Fruit fly (Drosophila melanogaster): ENCODE data around the gene CG7564.

Gene CG7564

DNA sequence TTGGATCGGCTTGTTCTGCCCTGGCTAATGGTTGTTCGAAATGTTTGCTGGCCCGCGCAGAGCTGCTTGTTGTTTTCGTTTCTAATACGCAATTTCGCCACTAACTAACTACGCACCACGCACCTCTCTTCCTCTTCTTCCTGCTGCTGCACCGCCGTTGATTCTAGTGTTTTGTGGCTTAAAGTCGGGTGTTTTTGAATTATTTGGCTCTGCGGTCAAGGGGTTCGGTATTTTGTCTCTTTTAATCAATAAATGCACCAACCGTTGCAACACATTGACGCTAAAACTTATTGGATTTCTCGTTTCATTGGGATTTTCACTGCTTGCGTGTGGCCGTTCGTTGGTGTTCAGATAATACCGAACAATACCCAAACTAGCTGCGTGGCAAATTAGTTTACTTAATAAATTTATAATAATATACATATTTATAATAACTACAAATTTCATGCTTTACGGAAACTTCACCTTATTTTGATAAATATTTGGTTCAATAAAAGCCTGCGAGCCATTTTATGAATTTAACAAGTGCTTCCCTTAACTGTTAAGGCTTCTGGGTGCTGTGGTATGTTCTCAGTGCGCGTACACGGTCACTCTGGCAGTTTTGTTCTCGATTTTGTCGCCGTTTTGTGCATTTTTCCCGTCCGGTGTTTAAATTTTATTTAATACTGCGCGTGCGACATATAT, 15.6 kb downstream of the CG7564 start, which contains the start of the genes Edc3 and Nedd4:
Gene Edc3 (minus strand): TSS at position 351 of the 684 bp plus-strand sequence.
Gene Nedd4 (plus strand): TSS at position 571 of the 684 bp plus-strand sequence.
- TF ChIP-seq CG8301 (tag; optimal IDR thresholded peaks at IDR 0.05) (no peak), Ets98B (GFP tag; IDR thresholded peaks at IDR 0.05) (no peak), Snoo (tag; optimal IDR thresholded peaks at IDR 0.05) (no peak), CG4496 (GFP tag; IDR thresholded peaks at IDR 0.05) (no peak), CG9948 (tag; optimal IDR thresholded peaks at IDR 0.05) (no peak), CG34367 (tag; optimal IDR thresholded peaks at IDR 0.05) (no peak), fd96Ca (GFP tag; IDR thresholded peaks at IDR 0.05) (no peak), gl (tag; optimal IDR thresholded peaks at IDR 0.05) (no peak), CG15710 (tag; optimal IDR thresholded peaks at IDR 0.05) (no peak)

DNA sequence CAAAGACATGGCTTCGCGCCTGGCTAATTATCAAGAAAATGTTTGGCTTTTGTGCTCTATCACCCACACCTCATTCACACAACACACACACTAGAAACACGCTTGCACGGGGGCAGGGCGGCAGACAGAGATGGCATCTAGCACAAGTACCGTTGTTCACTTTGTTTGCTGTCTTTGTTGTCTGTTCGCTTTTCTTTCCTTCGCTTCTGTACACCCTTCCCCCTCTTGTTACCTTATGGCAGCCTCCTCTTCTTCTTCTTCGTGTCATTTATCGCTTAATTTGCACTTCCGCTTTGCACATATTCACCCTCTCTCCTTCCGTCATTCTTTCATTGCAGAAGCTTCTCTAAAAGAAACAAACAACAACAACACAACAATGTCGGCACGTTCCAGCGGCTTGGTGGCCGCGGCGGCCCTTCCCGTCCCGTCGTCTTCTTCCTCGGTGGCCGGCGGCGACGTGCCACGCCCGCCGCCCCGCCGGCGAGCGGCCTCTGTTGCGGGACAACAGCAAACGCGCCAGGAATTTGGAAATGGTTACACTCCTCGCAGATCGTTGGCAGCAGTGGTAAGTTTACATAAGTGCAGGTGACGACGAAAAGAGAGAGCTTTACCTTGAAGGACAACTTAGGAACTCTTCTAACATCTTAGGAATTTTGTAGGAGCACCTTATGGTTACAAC, 16.5 kb downstream of the CG7564 start:
- no peak for TF ChIP-seq CG15710 (tag; optimal IDR thresholded peaks at IDR 0.05)
- no peak for TF ChIP-seq CG8159 (tag; optimal IDR thresholded peaks at IDR 0.05)
- no peak for TF ChIP-seq Snoo (tag; optimal IDR thresholded peaks at IDR 0.05)
- TF ChIP-seq CG14655 (GFP tag; optimal IDR thresholded peaks at IDR 0.05), result no peak
- TF ChIP-seq EcR (GFP tag; optimal IDR thresholded peaks at IDR 0.05), result peak; percentile 16
- peak; percentile 72 for TF ChIP-seq CG13204 (GFP tag; optimal IDR thresholded peaks at IDR 0.05)
- no peak for TF ChIP-seq Pif1A (GFP tag; optimal IDR thresholded peaks at IDR 0.05)
- TF ChIP-seq rn (GFP tag; IDR thresholded peaks at IDR 0.05), result no peak

DNA sequence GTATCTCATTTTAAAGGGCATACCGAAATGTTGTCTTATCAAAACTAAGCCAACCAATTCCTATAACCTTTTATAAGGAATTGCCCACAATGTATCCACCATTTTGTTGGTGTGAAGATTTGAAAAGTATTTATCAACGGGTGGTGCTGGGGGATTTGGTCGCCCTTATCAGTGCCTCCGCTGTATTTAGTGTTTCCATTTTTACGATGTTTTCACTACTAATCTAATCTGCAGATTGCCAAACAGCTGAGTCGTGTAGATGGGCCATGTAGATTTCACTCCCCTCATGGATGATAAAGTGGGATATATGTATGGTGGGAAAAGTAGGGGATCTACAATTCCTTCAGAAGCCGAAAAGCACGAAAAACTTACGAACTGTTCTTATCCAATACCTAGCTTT, 17.3 kb downstream of the CG7564 start:
- TF ChIP-seq Pif1A (GFP tag; optimal IDR thresholded peaks at IDR 0.05), result no peak
- TF ChIP-seq CG13204 (GFP tag; optimal IDR thresholded peaks at IDR 0.05), result no peak
- TF ChIP-seq CG10348 (GFP tag; IDR thresholded peaks at IDR 0.05), result no peak
- TF ChIP-seq CG14655 (GFP tag; optimal IDR thresholded peaks at IDR 0.05), result no peak
- no peak for TF ChIP-seq CG12605 (GFP tag; IDR thresholded peaks at IDR 0.05)
- TF ChIP-seq CG9948 (tag; optimal IDR thresholded peaks at IDR 0.05), result no peak
- TF ChIP-seq CG15710 (tag; optimal IDR thresholded peaks at IDR 0.05), result no peak
- TF ChIP-seq CG8159 (tag; optimal IDR thresholded peaks at IDR 0.05), result no peak
- no peak for TF ChIP-seq D1 (tag; optimal IDR thresholded peaks at IDR 0.05)
- TF ChIP-seq CG17806 (tag; optimal IDR thresholded peaks at IDR 0.05), result no peak

DNA sequence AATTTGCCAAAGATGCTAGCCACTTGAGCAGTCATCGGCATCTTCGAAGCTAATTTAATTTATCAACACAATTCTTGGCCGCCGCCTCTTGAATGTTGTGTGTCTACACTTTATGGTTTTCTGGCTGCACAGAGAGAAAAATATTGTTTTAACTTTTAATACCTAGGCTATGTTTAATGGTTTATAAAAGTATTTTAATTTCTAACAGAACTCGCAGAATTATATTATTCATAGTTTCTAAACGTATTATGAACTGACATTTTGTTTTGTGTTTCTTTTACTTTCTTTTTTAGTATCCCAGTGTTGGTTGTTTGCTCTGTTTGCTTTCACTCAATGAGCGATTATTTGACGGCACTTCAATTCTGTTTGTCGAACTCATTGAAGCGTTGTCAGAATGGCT, 18.1 kb downstream of the CG7564 start:
- TF ChIP-seq CG8159 (tag; optimal IDR thresholded peaks at IDR 0.05), result no peak
- no peak for TF ChIP-seq CG10348 (GFP tag; IDR thresholded peaks at IDR 0.05)
- no peak for TF ChIP-seq fd96Ca (GFP tag; IDR thresholded peaks at IDR 0.05)
- no peak for TF ChIP-seq CG14655 (GFP tag; optimal IDR thresholded peaks at IDR 0.05)
- TF ChIP-seq CG32121 (GFP tag; IDR thresholded peaks at IDR 0.05), result no peak
- TF ChIP-seq gl (tag; optimal IDR thresholded peaks at IDR 0.05), result no peak

DNA sequence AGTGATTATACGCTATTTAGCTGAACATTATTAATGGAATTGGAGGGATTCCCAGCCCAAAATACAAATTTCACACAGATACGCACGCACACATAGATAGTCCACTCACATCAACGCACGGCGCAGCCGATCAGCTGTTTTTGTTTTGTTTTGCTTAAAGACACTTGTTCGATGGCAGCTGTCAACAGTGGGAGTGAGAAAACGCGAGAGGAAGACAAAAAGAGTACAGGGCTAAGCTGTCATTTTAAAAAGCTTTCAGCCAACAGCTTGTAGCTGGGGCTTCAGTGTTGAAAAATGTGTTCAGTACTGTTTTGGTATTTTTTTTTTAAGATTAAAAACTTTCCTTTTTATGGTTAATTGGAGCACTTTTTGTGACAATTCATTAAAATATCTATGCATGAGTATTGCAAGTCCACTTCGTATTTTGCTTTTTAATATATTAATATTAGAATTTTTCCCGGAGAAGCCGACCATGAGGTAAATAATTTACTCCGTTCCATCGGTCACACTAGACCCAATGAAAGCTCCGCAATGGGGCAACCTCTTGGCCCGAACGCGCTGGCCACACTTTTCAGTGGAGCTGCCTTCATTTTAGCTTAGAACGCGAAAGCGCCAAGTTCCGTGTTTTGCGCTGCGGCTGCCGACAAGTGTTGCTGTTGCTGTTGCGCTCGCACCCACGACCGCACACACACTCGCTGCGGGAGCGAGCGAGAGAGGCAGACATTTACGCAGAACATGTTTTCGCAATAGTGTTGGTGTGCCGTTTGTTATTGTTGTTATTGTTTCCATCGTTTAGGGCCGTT, 19.0 kb downstream of the CG7564 start:
- TF ChIP-seq CG17806 (tag; optimal IDR thresholded peaks at IDR 0.05) (peak; percentile 24), CG15710 (tag; optimal IDR thresholded peaks at IDR 0.05) (peak; percentile 50), CG8159 (tag; optimal IDR thresholded peaks at IDR 0.05) (peak; percentile 36), fd96Ca (GFP tag; IDR thresholded peaks at IDR 0.05) (no peak; the same call in 1 of the 3 replicates), CG13204 (GFP tag; optimal IDR thresholded peaks at IDR 0.05) (peak; percentile 43), Ets98B (GFP tag; IDR thresholded peaks at IDR 0.05) (peak; percentile 35; the same call in 1 of the 2 replicates), EcR (GFP tag; optimal IDR thresholded peaks at IDR 0.05) (peak; percentile 15), CG9948 (tag; optimal IDR thresholded peaks at IDR 0.05) (peak; percentile 23), Snoo (tag; optimal IDR thresholded peaks at IDR 0.05) (peak; percentile 26), CG14655 (GFP tag; optimal IDR thresholded peaks at IDR 0.05) (no peak), Pif1B (GFP tag; optimal IDR thresholded peaks at IDR 0.05) (no peak), CG12605 (GFP tag; IDR thresholded peaks at IDR 0.05) (peak; percentile 86), Pif1A (GFP tag; optimal IDR thresholded peaks at IDR 0.05) (peak; percentile 21)

DNA sequence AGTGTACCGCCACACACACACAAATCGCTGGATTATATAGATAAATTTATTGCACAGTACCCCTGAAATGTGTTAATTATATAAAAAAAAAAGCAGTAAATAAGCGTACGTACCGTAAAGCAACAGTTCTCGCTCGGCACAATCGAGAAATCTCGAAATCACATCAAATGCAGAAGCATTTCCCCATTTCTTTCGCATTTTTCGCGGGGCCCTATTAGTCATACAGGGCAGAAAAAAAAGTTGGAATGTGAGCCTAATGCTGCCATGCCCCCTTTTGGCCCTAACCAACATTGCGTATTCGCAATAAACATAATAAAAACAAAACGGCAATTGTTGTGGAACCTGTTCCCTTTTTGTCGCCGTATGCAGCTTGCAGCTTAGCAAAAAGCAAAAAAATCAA, 19.6 kb downstream of the CG7564 start:
- no peak for TF ChIP-seq CG32121 (GFP tag; IDR thresholded peaks at IDR 0.05)
- TF ChIP-seq CG12605 (GFP tag; IDR thresholded peaks at IDR 0.05), result no peak
- no peak for TF ChIP-seq CG8159 (tag; optimal IDR thresholded peaks at IDR 0.05)
- TF ChIP-seq CG10348 (GFP tag; IDR thresholded peaks at IDR 0.05), result no peak
- TF ChIP-seq CG14655 (GFP tag; optimal IDR thresholded peaks at IDR 0.05), result no peak
- no peak for TF ChIP-seq fd96Ca (GFP tag; IDR thresholded peaks at IDR 0.05)
- no peak for TF ChIP-seq Snoo (tag; optimal IDR thresholded peaks at IDR 0.05)
- no peak for TF ChIP-seq D1 (tag; optimal IDR thresholded peaks at IDR 0.05)
- TF ChIP-seq CG9948 (tag; optimal IDR thresholded peaks at IDR 0.05), result no peak
- TF ChIP-seq CG13204 (GFP tag; optimal IDR thresholded peaks at IDR 0.05), result no peak
- TF ChIP-seq CG17806 (tag; optimal IDR thresholded peaks at IDR 0.05), result no peak
- TF ChIP-seq EcR (GFP tag; optimal IDR thresholded peaks at IDR 0.05), result no peak
